Fruit fly (Drosophila melanogaster): Measurements from ENCODE around the gene Arpc4.

Gene Arpc4

DNA sequence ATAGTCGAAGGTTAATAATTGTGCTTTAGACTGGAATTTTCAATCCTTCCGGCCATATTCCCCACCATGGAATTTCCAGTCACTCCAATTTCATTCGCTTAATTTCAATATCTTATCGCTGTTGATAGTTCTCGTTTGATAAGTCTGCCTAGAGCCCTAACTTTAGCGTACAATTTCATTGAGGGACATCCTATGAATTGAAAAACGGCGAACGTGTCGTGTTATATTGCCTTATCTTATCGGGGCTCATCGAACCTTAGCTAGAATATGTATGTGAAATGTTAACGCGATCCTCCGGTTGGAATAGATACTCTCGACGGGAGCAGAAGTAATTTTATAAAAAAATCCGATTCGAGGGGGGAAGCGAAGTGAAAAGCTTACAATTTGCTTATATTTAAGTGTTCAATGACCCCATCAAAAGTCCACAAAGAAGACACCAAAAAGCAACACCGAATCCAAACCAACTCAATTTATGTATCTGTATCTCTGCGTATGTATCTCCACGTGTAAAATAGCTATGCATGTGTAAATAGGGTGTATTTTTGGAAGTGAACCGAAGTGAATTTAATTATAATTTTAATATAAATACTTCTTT, 35.2 kb upstream of the Arpc4 start:
- no peak for TF ChIP-seq woc (GFP tag; optimal IDR thresholded peaks at IDR 0.05)
- TF ChIP-seq CrebA (GFP tag; optimal IDR thresholded peaks at IDR 0.05; ENCODE audit: borderline replicate concordance): no peak
- TF ChIP-seq Hr78 (GFP tag; optimal IDR thresholded peaks at IDR 0.05): no peak
- TF ChIP-seq Mio (GFP tag; optimal IDR thresholded peaks at IDR 0.05): no peak
- TF ChIP-seq GATAd (GFP tag; optimal IDR thresholded peaks at IDR 0.05): no peak
- no peak for TF ChIP-seq Rel (GFP tag; optimal IDR thresholded peaks at IDR 0.05)
- peak; percentile 88 for TF ChIP-seq Rel (tag; optimal IDR thresholded peaks at IDR 0.05)
- TF ChIP-seq CG32264 (GFP tag; optimal IDR thresholded peaks at IDR 0.05): no peak
- no peak for TF ChIP-seq CG9705 (GFP tag; optimal IDR thresholded peaks at IDR 0.05)

- TF ChIP-seq dmrt93B (GFP tag; optimal IDR thresholded peaks at IDR 0.05) (no peak), Rel (GFP tag; optimal IDR thresholded peaks at IDR 0.05) (no peak), Rel (tag; optimal IDR thresholded peaks at IDR 0.05) (peak; percentile 82)
Observed at dm6 chr2L:6090365-6090764, 34.6 kb upstream of the Arpc4 start.

dm6 chr2L:6090786-6091716, 33.9 kb upstream of the Arpc4 start, which contains the start of gene CG45075:
Gene CG45075, plus strand, starts transcription at chr2L:6091412.
- TF ChIP-seq Dfd (GFP tag; optimal IDR thresholded peaks at IDR 0.05): peak; percentile 29
- TF ChIP-seq jim (GFP tag; optimal IDR thresholded peaks at IDR 0.05): no peak
- no peak for TF ChIP-seq sv (GFP tag; optimal IDR thresholded peaks at IDR 0.05)
- TF ChIP-seq psq (GFP tag; optimal IDR thresholded peaks at IDR 0.05): no peak

DNA sequence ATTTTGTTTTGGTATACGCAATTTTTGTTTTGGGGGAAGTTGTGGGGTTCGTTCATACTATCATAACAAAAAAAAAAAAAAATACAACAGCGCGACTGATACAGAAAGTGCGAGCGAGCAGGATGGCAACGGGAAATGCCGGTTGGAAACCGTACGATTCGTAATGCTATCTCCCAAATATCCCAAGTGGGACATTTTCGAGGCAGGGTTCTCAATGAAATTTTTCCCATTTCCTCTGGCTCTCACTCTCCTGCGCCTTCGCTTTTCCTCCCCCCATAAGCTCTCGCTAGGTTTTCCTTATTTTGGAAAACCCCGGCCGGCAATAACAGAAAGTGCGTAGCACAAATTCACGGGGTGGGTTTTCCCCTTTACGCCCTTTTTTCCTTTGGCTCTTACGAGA, 32.6 kb upstream of the Arpc4 start:
- TF ChIP-seq jim (GFP tag; optimal IDR thresholded peaks at IDR 0.05): no peak
- no peak for TF ChIP-seq Mio (GFP tag; optimal IDR thresholded peaks at IDR 0.05)
- TF ChIP-seq HLH106 (tag; optimal IDR thresholded peaks at IDR 0.05): no peak
- TF ChIP-seq CG32264 (GFP tag; optimal IDR thresholded peaks at IDR 0.05): no peak
- TF ChIP-seq brk (GFP tag; optimal IDR thresholded peaks at IDR 0.05): no peak
- TF ChIP-seq lola (GFP tag; optimal IDR thresholded peaks at IDR 0.05): no peak
- TF ChIP-seq GATAd (GFP tag; optimal IDR thresholded peaks at IDR 0.05): no peak
- TF ChIP-seq usp (GFP tag; optimal IDR thresholded peaks at IDR 0.05): no peak
- TF ChIP-seq OdsH (GFP tag; optimal IDR thresholded peaks at IDR 0.05): no peak
- no peak for TF ChIP-seq woc (GFP tag; optimal IDR thresholded peaks at IDR 0.05)
- no peak for TF ChIP-seq Abd-B (GFP tag; optimal IDR thresholded peaks at IDR 0.05)
- no peak for TF ChIP-seq foxo (GFP tag; optimal IDR thresholded peaks at IDR 0.05)
- no peak for TF ChIP-seq Hnf4 (GFP tag; optimal IDR thresholded peaks at IDR 0.05)
- TF ChIP-seq Myc (optimal IDR thresholded peaks at IDR 0.05): no peak
- no peak for TF ChIP-seq Hr83 (GFP tag; optimal IDR thresholded peaks at IDR 0.05; ENCODE audit: poor library complexity, severe bottlenecking)
- no peak for TF ChIP-seq CG9705 (GFP tag; optimal IDR thresholded peaks at IDR 0.05)
- no peak for TF ChIP-seq h (GFP tag; optimal IDR thresholded peaks at IDR 0.05)
- no peak for TF ChIP-seq sv (GFP tag; optimal IDR thresholded peaks at IDR 0.05)
- no peak for TF ChIP-seq tai (GFP tag; optimal IDR thresholded peaks at IDR 0.05)
- no peak for TF ChIP-seq ey (GFP tag; optimal IDR thresholded peaks at IDR 0.05)

DNA sequence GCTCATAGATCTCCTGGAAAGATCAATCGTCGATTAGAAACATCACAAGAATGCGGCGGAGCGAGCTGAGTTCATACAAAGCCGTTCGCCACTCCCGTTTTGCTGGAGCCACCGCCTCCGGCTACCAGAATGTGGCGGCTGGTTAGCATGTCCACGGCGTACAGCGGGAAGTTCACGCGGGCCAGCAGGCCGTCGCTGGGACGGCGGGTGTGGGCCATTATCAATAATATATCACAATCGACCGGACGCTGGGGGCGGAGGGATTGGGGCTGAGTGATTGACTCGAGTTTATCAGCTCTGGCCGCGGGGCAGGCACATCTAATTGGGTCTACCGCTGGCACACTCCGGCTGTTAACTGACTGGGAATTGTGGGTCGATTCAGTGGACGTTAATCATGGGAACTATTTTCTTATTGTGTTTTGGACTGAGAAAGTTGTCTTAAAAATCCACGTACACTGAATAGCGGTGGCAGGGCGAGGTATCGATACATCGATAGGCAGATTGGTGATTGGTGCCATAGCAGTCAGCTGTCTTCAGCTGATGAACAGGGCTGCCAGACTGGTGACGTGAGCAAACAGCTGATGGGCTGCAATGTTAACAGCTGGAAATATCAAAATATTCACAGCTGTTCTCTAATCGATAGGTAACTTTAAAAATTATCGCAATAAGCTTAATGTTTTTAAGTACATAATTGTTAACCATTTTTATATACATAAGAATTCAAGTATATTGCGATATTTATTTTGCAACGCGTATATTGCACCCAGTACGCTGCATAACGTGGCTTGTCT, 26.3 kb upstream of the Arpc4 start, which contains the start of gene CG9175:
Gene CG9175, minus strand, starts transcription at position 488 of the 791 bp plus-strand sequence.
- TF ChIP-seq br (GFP tag; optimal IDR thresholded peaks at IDR 0.05): no peak
- no peak for TF ChIP-seq sv (GFP tag; optimal IDR thresholded peaks at IDR 0.05)
- peak; percentile 40 for TF ChIP-seq jim (GFP tag; optimal IDR thresholded peaks at IDR 0.05)
- no peak for TF ChIP-seq sage (GFP tag; optimal IDR thresholded peaks at IDR 0.05)
- TF ChIP-seq Myc (optimal IDR thresholded peaks at IDR 0.05): peak; percentile 41
- TF ChIP-seq woc (GFP tag; optimal IDR thresholded peaks at IDR 0.05): peak; percentile 68
- no peak for TF ChIP-seq OdsH (GFP tag; optimal IDR thresholded peaks at IDR 0.05)
- no peak for TF ChIP-seq pan (optimal IDR thresholded peaks at IDR 0.05)
- TF ChIP-seq h (GFP tag; optimal IDR thresholded peaks at IDR 0.05): peak; percentile 40
- peak; percentile 9 for TF ChIP-seq Hnf4 (GFP tag; optimal IDR thresholded peaks at IDR 0.05)
- no peak for TF ChIP-seq Sp1 (GFP tag; optimal IDR thresholded peaks at IDR 0.05)
- peak in 1 of 2 experiments; percentile 53 for TF ChIP-seq dl (GFP tag; optimal IDR thresholded peaks at IDR 0.05; ENCODE audit: insufficient read depth in 1 of 2, partially characterized antibody in 2 of 2)
- no peak for TF ChIP-seq GATAd (GFP tag; optimal IDR thresholded peaks at IDR 0.05)
- no peak for TF ChIP-seq Dfd (GFP tag; optimal IDR thresholded peaks at IDR 0.05)
- TF ChIP-seq brk (GFP tag; optimal IDR thresholded peaks at IDR 0.05): no peak
- TF ChIP-seq rgr (GFP tag; optimal IDR thresholded peaks at IDR 0.05): no peak
- no peak for TF ChIP-seq N (GFP tag; optimal IDR thresholded peaks at IDR 0.05)
- no peak for TF ChIP-seq CG9705 (GFP tag; optimal IDR thresholded peaks at IDR 0.05)
- peak; percentile 13 for TF ChIP-seq Hr83 (GFP tag; optimal IDR thresholded peaks at IDR 0.05; ENCODE audit: poor library complexity, severe bottlenecking)
- no peak for TF ChIP-seq tai (GFP tag; optimal IDR thresholded peaks at IDR 0.05)
- TF ChIP-seq Dif (GFP tag; optimal IDR thresholded peaks at IDR 0.05; ENCODE audit: partially characterized antibody): peak; percentile 84
- peak in 1 of 2 experiments; percentile 15 for TF ChIP-seq foxo (GFP tag; optimal IDR thresholded peaks at IDR 0.05)
- TF ChIP-seq CrebA (GFP tag; optimal IDR thresholded peaks at IDR 0.05; ENCODE audit: borderline replicate concordance): no peak
- TF ChIP-seq lola (GFP tag; optimal IDR thresholded peaks at IDR 0.05): no peak
- peak; percentile 0 for TF ChIP-seq HLH106 (tag; optimal IDR thresholded peaks at IDR 0.05)
- no peak for TF ChIP-seq Rel (GFP tag; optimal IDR thresholded peaks at IDR 0.05)
- peak; percentile 28 for TF ChIP-seq Rel (tag; optimal IDR thresholded peaks at IDR 0.05)
- no peak for TF ChIP-seq dmrt93B (GFP tag; optimal IDR thresholded peaks at IDR 0.05)
